Worm (Caenorhabditis elegans): ENCODE results near the gene F38H4.5.
"Not testable (repeated sequence)": the region's sequence is repeated elsewhere in the genome, so short reads cannot be mapped to it uniquely, and the experiment has no call there.

ce11 chrIV:11828012-11828411, 24.0 kb upstream of the F38H4.5 start, which contains the start of gene M117.6:
- TF ChIP-seq ama-1 (optimal IDR thresholded peaks at IDR 0.05); pqm-1 (tag; optimal IDR thresholded peaks at IDR 0.05); lir-3 (tag; optimal IDR thresholded peaks at IDR 0.05; ENCODE audit: poor library complexity); nhr-76 (tag; optimal IDR thresholded peaks at IDR 0.05); nhr-77 (tag; optimal IDR thresholded peaks at IDR 0.05); elt-2 (tag; optimal IDR thresholded peaks at IDR 0.05); C34B4.2 (tag; optimal IDR thresholded peaks at IDR 0.05); fos-1 (tag; optimal IDR thresholded peaks at IDR 0.05); snu-23 (GFP tag; optimal IDR thresholded peaks at IDR 0.05): not testable (repeated sequence)

Measured in whole organism, L1 larva.